Worm (Caenorhabditis elegans): ENCODE data around the gene oac-30.

The oac-30 gene

DNA sequence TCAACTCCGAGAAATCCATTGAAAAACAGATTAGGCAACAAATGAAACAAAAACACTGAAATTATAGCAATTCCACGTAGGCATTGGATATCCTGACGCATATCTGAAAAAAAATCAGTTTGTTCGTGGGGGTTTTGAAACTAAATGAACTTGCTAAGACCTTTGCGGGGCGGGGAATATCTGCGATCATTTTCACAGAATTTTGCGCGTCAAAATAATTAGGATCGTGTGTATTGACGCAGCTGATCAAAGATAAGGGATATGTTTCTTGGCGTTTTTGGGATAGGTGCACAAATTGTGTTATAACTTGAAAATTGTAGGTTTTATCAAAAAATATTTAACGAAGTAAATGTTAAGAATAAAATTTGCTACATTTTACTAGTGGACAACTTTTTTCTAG, at the start of gene oac-30:
TSS of gene oac-30 (minus strand) at position 101 of the 400 bp plus-strand sequence.
- TF ChIP-seq daf-19 (GFP tag; conservative IDR thresholded peaks at IDR 0.05) = no peak
- no peak for TF ChIP-seq lin-39 (tag; optimal IDR thresholded peaks at IDR 0.05)
- no peak for TF ChIP-seq saeg-2 (GFP tag; IDR thresholded peaks at IDR 0.05)
- TF ChIP-seq attf-4 (tag; optimal IDR thresholded peaks at IDR 0.05) = no peak
- TF ChIP-seq lim-7 (GFP tag; IDR thresholded peaks at IDR 0.05) = no peak
- TF ChIP-seq nhr-10 (tag; optimal IDR thresholded peaks at IDR 0.05) = no peak
- TF ChIP-seq fos-1 (tag; optimal IDR thresholded peaks at IDR 0.05) = no peak
- no peak for TF ChIP-seq F10B5.3 (tag; optimal IDR thresholded peaks at IDR 0.05)
- TF ChIP-seq aly-2 (tag; optimal IDR thresholded peaks at IDR 0.05) = no peak
- no peak for TF ChIP-seq mep-1 (tag; optimal IDR thresholded peaks at IDR 0.05)

DNA sequence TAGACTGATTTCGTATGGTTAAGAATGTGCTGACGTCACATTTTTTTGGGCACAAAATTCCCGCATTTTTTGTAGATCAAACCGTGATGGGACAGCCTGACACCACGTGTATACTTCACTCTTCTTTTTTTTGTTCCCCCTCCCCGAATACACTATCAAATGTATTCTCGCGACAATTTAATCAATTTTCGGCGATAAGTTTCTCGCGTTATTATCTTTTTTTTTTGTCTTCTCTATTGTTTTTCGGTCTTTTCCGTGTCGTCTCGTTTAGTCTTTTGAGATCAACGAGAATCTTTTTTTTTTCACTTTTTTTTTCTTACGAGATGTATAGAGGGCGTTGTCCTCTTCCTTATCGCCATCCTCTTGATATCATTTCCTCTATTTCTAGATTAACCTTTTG, 48.6 kb upstream of the oac-30 start:
- TF ChIP-seq daf-19 (GFP tag; conservative IDR thresholded peaks at IDR 0.05) = no peak
- peak in 1 of 2 experiments; percentile 54 for TF ChIP-seq mdl-1 (tag; optimal IDR thresholded peaks at IDR 0.05)
- TF ChIP-seq pqm-1 (tag; optimal IDR thresholded peaks at IDR 0.05) = peak; percentile 23
- TF ChIP-seq egl-43 (GFP tag; IDR thresholded peaks at IDR 0.05) = no peak
- no peak for TF ChIP-seq daf-12 (tag; optimal IDR thresholded peaks at IDR 0.05)
- no peak for TF ChIP-seq nhr-41 (GFP tag; IDR thresholded peaks at IDR 0.05)
- TF ChIP-seq Y48G9A.11 (GFP tag; IDR thresholded peaks at IDR 0.05) = no peak
- no peak for TF ChIP-seq nhr-11 (tag; optimal IDR thresholded peaks at IDR 0.05)
- TF ChIP-seq dmd-6 (GFP tag; IDR thresholded peaks at IDR 0.05) = peak; percentile 77
- TF ChIP-seq dmd-9 (GFP tag; IDR thresholded peaks at IDR 0.05) = no peak
- TF ChIP-seq ZK546.5 (tag; optimal IDR thresholded peaks at IDR 0.05) = no peak
- no peak for TF ChIP-seq gei-8 (GFP tag; optimal IDR thresholded peaks at IDR 0.05)
- no peak for TF ChIP-seq lin-15B (tag; optimal IDR thresholded peaks at IDR 0.05)
- no peak for TF ChIP-seq madf-9 (GFP tag; conservative IDR thresholded peaks at IDR 0.05)
- no peak for TF ChIP-seq lin-13 (GFP tag; optimal IDR thresholded peaks at IDR 0.05)
- TF ChIP-seq ztf-7 (tag; optimal IDR thresholded peaks at IDR 0.05) = no peak
- TF ChIP-seq aha-1 (tag) = no peak
- peak; percentile 84 for TF ChIP-seq nhr-28 (tag; optimal IDR thresholded peaks at IDR 0.05)
- TF ChIP-seq hlh-11 (tag; optimal IDR thresholded peaks at IDR 0.05) = peak; percentile 61
- TF ChIP-seq zfp-2 (tag; optimal IDR thresholded peaks at IDR 0.05) = peak; percentile 49
- TF ChIP-seq mxl-3 (GFP tag; optimal IDR thresholded peaks at IDR 0.05) = peak; percentile 87
- TF ChIP-seq ctbp-1 (GFP tag; IDR thresholded peaks at IDR 0.05) = no peak
- no peak for TF ChIP-seq lin-38 (GFP tag; IDR thresholded peaks at IDR 0.05)
- no peak for TF ChIP-seq F10B5.3 (tag; optimal IDR thresholded peaks at IDR 0.05)
- TF ChIP-seq duxl-1 (tag; optimal IDR thresholded peaks at IDR 0.05; ENCODE audit: poor library complexity) = no peak
- TF ChIP-seq lin-1 (GFP tag; IDR thresholded peaks at IDR 0.05) = 0 out of 2 replicates have a peak, but pooled peaks have one; percentile 14
- peak; percentile 58; the same call in 1 of the 2 replicates for TF ChIP-seq tra-1 (GFP tag; IDR thresholded peaks at IDR 0.05)
- TF ChIP-seq lin-39 (tag; optimal IDR thresholded peaks at IDR 0.05) = no peak
- TF ChIP-seq spr-3 (GFP tag; optimal IDR thresholded peaks at IDR 0.05) = no peak
- no peak for TF ChIP-seq ceh-62 (tag; optimal IDR thresholded peaks at IDR 0.05)

DNA sequence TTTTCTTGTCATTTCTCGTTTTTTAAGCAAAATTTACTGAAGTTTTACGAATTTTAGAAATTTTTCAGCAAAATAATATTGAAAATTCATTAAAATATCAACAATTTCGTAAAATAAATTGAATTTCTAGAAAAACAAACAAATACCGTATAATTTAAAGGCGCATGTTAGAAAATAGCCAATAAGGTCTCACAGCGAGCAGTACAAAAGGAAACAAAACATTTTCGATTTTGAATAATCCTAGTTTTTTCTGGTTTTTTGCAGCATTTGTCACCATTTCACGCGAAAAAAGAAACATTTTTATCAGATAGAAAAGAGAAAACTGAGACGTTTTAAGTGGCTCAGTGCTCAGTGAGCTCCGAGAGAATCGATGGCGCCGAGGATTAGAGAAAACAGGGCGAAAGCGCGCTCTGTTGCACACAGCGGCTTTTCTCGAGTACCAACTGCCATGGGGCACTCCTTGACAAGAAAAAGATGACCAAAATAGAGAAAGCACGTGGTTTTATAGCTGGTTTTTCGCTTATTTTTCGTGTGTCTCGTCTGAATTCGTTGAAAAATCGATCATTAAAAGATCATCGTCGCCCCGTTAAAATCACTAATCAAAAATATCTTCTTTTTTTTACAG, 43.3 kb upstream of the oac-30 start, which contains the start of the genes alh-6 and fcho-1:
TSS of gene alh-6 (minus strand) at position 242 of the 625 bp plus-strand sequence.
TSS of gene fcho-1 (plus strand) at position 624 of the 625 bp plus-strand sequence.
- TF ChIP-seq F26F4.8 (GFP tag; conservative IDR thresholded peaks at IDR 0.05) (no peak), rbr-2 (tag; optimal IDR thresholded peaks at IDR 0.05) (no peak), ztf-7 (tag; optimal IDR thresholded peaks at IDR 0.05) (no peak), mdl-1 (tag; optimal IDR thresholded peaks at IDR 0.05) (peak in 1 of 2 experiments; percentile 38), egl-27 (tag; optimal IDR thresholded peaks at IDR 0.05) (no peak), attf-4 (tag; optimal IDR thresholded peaks at IDR 0.05) (no peak), R02D3.7 (tag; optimal IDR thresholded peaks at IDR 0.05) (no peak), egl-43 (GFP tag; IDR thresholded peaks at IDR 0.05) (no peak), zfp-3 (GFP tag; conservative IDR thresholded peaks at IDR 0.05) (no peak), T20F7.1 (GFP tag; optimal IDR thresholded peaks at IDR 0.05) (no peak), nhr-6 (tag; optimal IDR thresholded peaks at IDR 0.05) (no peak), lsy-2 (tag; optimal IDR thresholded peaks at IDR 0.05) (peak in 1 of 2 experiments; percentile 29), Y75B8A.6 (GFP tag; IDR thresholded peaks at IDR 0.05) (no peak), mxl-3 (GFP tag; optimal IDR thresholded peaks at IDR 0.05) (peak; percentile 49), mdt-29 (GFP tag; IDR thresholded peaks at IDR 0.05) (no peak), lin-13 (GFP tag; optimal IDR thresholded peaks at IDR 0.05) (no peak), daf-8 (GFP tag; IDR thresholded peaks at IDR 0.05) (no peak), lin-38 (GFP tag; IDR thresholded peaks at IDR 0.05) (peak; percentile 31), F10B5.3 (tag; optimal IDR thresholded peaks at IDR 0.05) (no peak), set-16 (GFP tag; IDR thresholded peaks at IDR 0.05) (no peak), aha-1 (tag) (peak; percentile 44)
